Fruit fly (Drosophila melanogaster): ENCODE results near the gene Blos2.

Blos2 gene

DNA sequence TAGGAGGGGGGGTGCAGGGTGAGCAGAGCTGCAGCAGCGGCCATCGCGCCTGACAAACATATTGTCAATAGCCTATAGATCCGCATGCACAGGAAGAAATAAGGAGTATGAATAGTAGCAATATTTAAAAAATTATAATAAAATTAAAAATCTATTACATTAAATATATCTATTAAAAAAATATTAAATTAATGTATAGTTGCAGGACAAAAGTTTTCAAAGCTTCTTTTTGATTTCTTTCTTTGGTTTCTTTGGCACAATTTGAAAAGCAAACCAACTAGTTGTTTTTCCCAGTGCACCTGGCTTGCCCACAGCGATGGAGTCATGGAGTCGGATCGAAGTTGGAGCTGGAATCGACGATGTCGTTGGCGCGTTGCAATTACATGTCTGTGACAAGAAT, 29.6 kb upstream of the Blos2 start (continued):
- peak; percentile 55 for TF ChIP-seq CG10979 (tag; optimal IDR thresholded peaks at IDR 0.05)
- TF ChIP-seq HmgD (GFP tag; optimal IDR thresholded peaks at IDR 0.05), result no peak
- TF ChIP-seq dm (GFP tag; optimal IDR thresholded peaks at IDR 0.05), result no peak
- TF ChIP-seq ham (GFP tag; IDR thresholded peaks at IDR 0.05), result no peak
- no peak for TF ChIP-seq CG11247 (GFP tag; IDR thresholded peaks at IDR 0.05)
- TF ChIP-seq ken (GFP tag; IDR thresholded peaks at IDR 0.05), result no peak
- TF ChIP-seq lola (GFP tag; optimal IDR thresholded peaks at IDR 0.05), result peak in 1 of 3 experiments; percentile 44
- no peak for TF ChIP-seq CHES-1-like (GFP tag; optimal IDR thresholded peaks at IDR 0.05)
- TF ChIP-seq CG7786 (GFP tag; optimal IDR thresholded peaks at IDR 0.05), result no peak
- no peak for TF ChIP-seq BEAF-32 (GFP tag; optimal IDR thresholded peaks at IDR 0.05)
- TF ChIP-seq Dfd (GFP tag; optimal IDR thresholded peaks at IDR 0.05), result no peak
- TF ChIP-seq CG1792 (GFP tag; optimal IDR thresholded peaks at IDR 0.05), result no peak
- TF ChIP-seq CG10543 (GFP tag; optimal IDR thresholded peaks at IDR 0.05), result no peak
- no peak for TF ChIP-seq Gsc (GFP tag; IDR thresholded peaks at IDR 0.05)
- TF ChIP-seq B-H2 (GFP tag; optimal IDR thresholded peaks at IDR 0.05), result no peak
- no peak for TF ChIP-seq Chrac-16 (GFP tag; optimal IDR thresholded peaks at IDR 0.05)
- no peak for TF ChIP-seq CG1602 (GFP tag; optimal IDR thresholded peaks at IDR 0.05)
- no peak for TF ChIP-seq CG4424 (GFP tag; optimal IDR thresholded peaks at IDR 0.05)
- TF ChIP-seq CG7928 (GFP tag; optimal IDR thresholded peaks at IDR 0.05), result no peak
- no peak for TF ChIP-seq CG14965 (GFP tag; optimal IDR thresholded peaks at IDR 0.05; ENCODE audit: borderline replicate concordance)
- no peak for TF ChIP-seq HHEX (GFP tag; optimal IDR thresholded peaks at IDR 0.05)
- TF ChIP-seq nmo (GFP tag; optimal IDR thresholded peaks at IDR 0.05), result peak; percentile 10
- TF ChIP-seq CG18476 (GFP tag; optimal IDR thresholded peaks at IDR 0.05), result no peak
- no peak for TF ChIP-seq cad (GFP tag; optimal IDR thresholded peaks at IDR 0.05)
- TF ChIP-seq CG17186 (GFP tag; optimal IDR thresholded peaks at IDR 0.05), result no peak
- TF ChIP-seq stc (GFP tag; IDR thresholded peaks at IDR 0.05), result no peak
- TF ChIP-seq h (optimal IDR thresholded peaks at IDR 0.05), result no peak
- no peak for TF ChIP-seq Neu2 (GFP tag; optimal IDR thresholded peaks at IDR 0.05; ENCODE audit: borderline replicate concordance)
- no peak for TF ChIP-seq Dbx (GFP tag; IDR thresholded peaks at IDR 0.05)
- no peak for TF ChIP-seq nau (GFP tag; optimal IDR thresholded peaks at IDR 0.05)
- no peak for TF ChIP-seq CG8765 (GFP tag; IDR thresholded peaks at IDR 0.05)
- no peak for TF ChIP-seq Scr (GFP tag; IDR thresholded peaks at IDR 0.05; ENCODE audit: partially characterized antibody)
- no peak for TF ChIP-seq grn (GFP tag; optimal IDR thresholded peaks at IDR 0.05)
- no peak for TF ChIP-seq maf-S (GFP tag; optimal IDR thresholded peaks at IDR 0.05)
- no peak for TF ChIP-seq fd102C (GFP tag; optimal IDR thresholded peaks at IDR 0.05)
- TF ChIP-seq tin (GFP tag; optimal IDR thresholded peaks at IDR 0.05), result no peak
- no peak for TF ChIP-seq Sry-β (GFP tag; optimal IDR thresholded peaks at IDR 0.05)
- no peak for TF ChIP-seq CoRest (tag; optimal IDR thresholded peaks at IDR 0.05)
- TF ChIP-seq tgo (GFP tag; IDR thresholded peaks at IDR 0.05), result no peak
- no peak for TF ChIP-seq slp2 (GFP tag; optimal IDR thresholded peaks at IDR 0.05)
- TF ChIP-seq Poxn (GFP tag; IDR thresholded peaks at IDR 0.05), result no peak
- TF ChIP-seq pho (GFP tag; optimal IDR thresholded peaks at IDR 0.05), result no peak
- no peak for TF ChIP-seq CG10274 (GFP tag; optimal IDR thresholded peaks at IDR 0.05)
- TF ChIP-seq nom (GFP tag; optimal IDR thresholded peaks at IDR 0.05), result no peak
- TF ChIP-seq zfh1 (GFP tag; IDR thresholded peaks at IDR 0.05), result peak; percentile 45; the same call in 1 of the 3 replicates
- TF ChIP-seq NC2α (GFP tag; optimal IDR thresholded peaks at IDR 0.05), result no peak
- TF ChIP-seq CG31441 (GFP tag; IDR thresholded peaks at IDR 0.05), result peak; percentile 48
- no peak for TF ChIP-seq ato (GFP tag; IDR thresholded peaks at IDR 0.05; ENCODE audit: partially characterized antibody)
- TF ChIP-seq CG32767 (GFP tag; IDR thresholded peaks at IDR 0.05), result no peak
- TF ChIP-seq CG7745 (tag; optimal IDR thresholded peaks at IDR 0.05), result no peak
- no peak for TF ChIP-seq Bteb2 (GFP tag; optimal IDR thresholded peaks at IDR 0.05)
- TF ChIP-seq so (GFP tag; IDR thresholded peaks at IDR 0.05), result no peak
